Fruit fly (Drosophila melanogaster): ENCODE measurements around the gene Non2.
A peak's percentile ranks its signal among the peaks of the same experiment; 100 is the strongest.

The Non2 gene

dm6 chr3L:2805137-2805955 lies 38.5 kb downstream of the Non2 start (continued):
- TF ChIP-seq eg (GFP tag; IDR thresholded peaks at IDR 0.05) (peak; percentile 80), fkh (GFP tag; optimal IDR thresholded peaks at IDR 0.05) (no peak), CG11294 (GFP tag; IDR thresholded peaks at IDR 0.05) (no peak), CG34406 (GFP tag; optimal IDR thresholded peaks at IDR 0.05) (no peak), vri (GFP tag; optimal IDR thresholded peaks at IDR 0.05) (peak; percentile 71), OdsH (GFP tag; optimal IDR thresholded peaks at IDR 0.05) (no peak), Sox14 (GFP tag; optimal IDR thresholded peaks at IDR 0.05) (no peak), CG16779 (tag; optimal IDR thresholded peaks at IDR 0.05) (peak; percentile 50), CG8119 (GFP tag; IDR thresholded peaks at IDR 0.05) (peak; percentile 53; the same call in 2 of the 3 replicates), Eip78C (GFP tag) (peak; percentile 20), lz (GFP tag; optimal IDR thresholded peaks at IDR 0.05) (no peak), topi (GFP tag; optimal IDR thresholded peaks at IDR 0.05) (no peak), net (GFP tag; optimal IDR thresholded peaks at IDR 0.05) (no peak), Blimp-1 (GFP tag; optimal IDR thresholded peaks at IDR 0.05) (no peak), CG31627 (GFP tag; optimal IDR thresholded peaks at IDR 0.05) (no peak), fd85E (GFP tag; optimal IDR thresholded peaks at IDR 0.05) (no peak), Hr4 (GFP tag; optimal IDR thresholded peaks at IDR 0.05) (no peak), CG32006 (GFP tag; optimal IDR thresholded peaks at IDR 0.05) (peak; percentile 1), spab (GFP tag; optimal IDR thresholded peaks at IDR 0.05) (peak; percentile 25), CG3919 (GFP tag; optimal IDR thresholded peaks at IDR 0.05) (no peak), Sox15 (GFP tag; optimal IDR thresholded peaks at IDR 0.05) (no peak), Lpt (GFP tag; optimal IDR thresholded peaks at IDR 0.05) (no peak), dsx (GFP tag; optimal IDR thresholded peaks at IDR 0.05; ENCODE audit: poor library complexity, severe bottlenecking) (no peak), CG4318 (GFP tag; optimal IDR thresholded peaks at IDR 0.05) (no peak), CG11762 (GFP tag; optimal IDR thresholded peaks at IDR 0.05; ENCODE audit: insufficient read depth) (no peak), Smox (GFP tag; optimal IDR thresholded peaks at IDR 0.05) (no peak), Eip93F (GFP tag; optimal IDR thresholded peaks at IDR 0.05) (no peak), achi (GFP tag; optimal IDR thresholded peaks at IDR 0.05) (peak; percentile 14), CG7368 (GFP tag; optimal IDR thresholded peaks at IDR 0.05) (no peak), CG11902 (GFP tag; optimal IDR thresholded peaks at IDR 0.05) (no peak)

dm6 chr3L:2805956-2806527 lies 39.2 kb downstream of the Non2 start:
- TF ChIP-seq CG7368 (GFP tag; optimal IDR thresholded peaks at IDR 0.05) (peak; percentile 57), CG3032 (tag; optimal IDR thresholded peaks at IDR 0.05) (peak; percentile 51), lz (GFP tag; optimal IDR thresholded peaks at IDR 0.05) (peak; percentile 74), spab (GFP tag; optimal IDR thresholded peaks at IDR 0.05) (no peak), CG8119 (GFP tag; IDR thresholded peaks at IDR 0.05) (0 out of 3 replicates have a peak, but pooled peaks have one; percentile 9), CG8632 (GFP tag; optimal IDR thresholded peaks at IDR 0.05) (peak; percentile 31), dsx (GFP tag; optimal IDR thresholded peaks at IDR 0.05; ENCODE audit: poor library complexity, severe bottlenecking) (peak; percentile 18), dac (GFP tag; optimal IDR thresholded peaks at IDR 0.05) (no peak), CG1621 (tag; optimal IDR thresholded peaks at IDR 0.05) (no peak), Hr4 (GFP tag; optimal IDR thresholded peaks at IDR 0.05) (peak; percentile 34), Smox (GFP tag; optimal IDR thresholded peaks at IDR 0.05) (peak; percentile 57), CG11762 (GFP tag; optimal IDR thresholded peaks at IDR 0.05; ENCODE audit: insufficient read depth) (peak; percentile 49), Hr39 (GFP tag; optimal IDR thresholded peaks at IDR 0.05) (peak; percentile 56), esn (GFP tag; optimal IDR thresholded peaks at IDR 0.05) (peak; percentile 79), Hr38 (GFP tag; optimal IDR thresholded peaks at IDR 0.05) (no peak), topi (GFP tag; optimal IDR thresholded peaks at IDR 0.05) (peak; percentile 85), cyc (GFP tag; optimal IDR thresholded peaks at IDR 0.05) (peak; percentile 83), fkh (GFP tag; optimal IDR thresholded peaks at IDR 0.05) (peak; percentile 79), Eip78C (GFP tag) (peak; percentile 89), Eip75B (GFP tag; optimal IDR thresholded peaks at IDR 0.05) (peak; percentile 74), Met (GFP tag; optimal IDR thresholded peaks at IDR 0.05) (peak; percentile 60), Ets21C (GFP tag; optimal IDR thresholded peaks at IDR 0.05) (peak; percentile 62), CG6163 (GFP tag; IDR thresholded peaks at IDR 0.05) (peak; percentile 93), CG15336 (GFP tag; IDR thresholded peaks at IDR 0.05) (peak; percentile 64), CG6808 (GFP tag; optimal IDR thresholded peaks at IDR 0.05) (no peak), eg (GFP tag; IDR thresholded peaks at IDR 0.05) (peak; percentile 93), CG11902 (GFP tag; optimal IDR thresholded peaks at IDR 0.05) (peak; percentile 73), CG6854 (GFP tag; optimal IDR thresholded peaks at IDR 0.05) (no peak), CG8319 (GFP tag; optimal IDR thresholded peaks at IDR 0.05) (peak; percentile 2), CG3919 (GFP tag; optimal IDR thresholded peaks at IDR 0.05) (peak; percentile 83), ss (GFP tag; optimal IDR thresholded peaks at IDR 0.05) (no peak)
